Fruit fly (Drosophila melanogaster) whole organism, embryonic: ENCODE results near the gene Nup93-1.

ENCODE experiments used
- ATbp ChIP-seq: fragments of 200-800 bp; sonication (Bioruptor generic); optimal IDR thresholded peaks from 2 replicates; lab custom pipeline; 2017; ENCODE audit warnings: missing biosample characterization, mild to moderate bottlenecking, missing genetic modification characterization, missing genetic modification reagents
- Awh ChIP-seq: fragments of 200-800 bp; sonication (Bioruptor generic); IDR thresholded peaks from 2 replicates; pipeline ENCODE4, ENCODE4 v1.3.6; 2022; ENCODE audit warnings: missing biosample characterization, missing genetic modification characterization
- BEAF-32 ChIP-seq: fragments of 200-800 bp; sonication (Bioruptor generic); optimal IDR thresholded peaks from 3 replicates; lab custom pipeline; 2017; ENCODE audit warnings: missing biosample characterization, missing genetic modification characterization, mild to moderate bottlenecking, moderate library complexity, missing genetic modification reagents
- Bgb ChIP-seq: fragments of 200-800 bp; sonication (Bioruptor generic); IDR thresholded peaks from 2 replicates; pipeline ENCODE4 v1.3.6; 2022; ENCODE audit warnings: missing biosample characterization, missing genetic modification characterization; ENCODE audit not compliant: partially characterized antibody
- CG10274 ChIP-seq: fragments of 200-800 bp; sonication (Bioruptor generic); optimal IDR thresholded peaks from 3 replicates; lab custom pipeline; 2017; ENCODE audit warnings: missing biosample characterization, mild to moderate bottlenecking, missing genetic modification characterization
- CG10979 ChIP-seq: fragments of 200-800 bp; sonication (Bioruptor generic); optimal IDR thresholded peaks from 2 replicates; lab custom pipeline; 2018; ENCODE audit warnings: missing biosample characterization, mild to moderate bottlenecking, missing genetic modification characterization, moderate library complexity
- CG14860 ChIP-seq: fragments of 200-800 bp; sonication (Bioruptor generic); IDR thresholded peaks from 3 replicates; pipeline ENCODE4 v1.3.6; 2022; ENCODE audit warnings: missing biosample characterization, missing genetic modification characterization; ENCODE audit not compliant: partially characterized antibody
- CG15479 ChIP-seq: fragments of 200-800 bp; sonication (Bioruptor generic); optimal IDR thresholded peaks from 3 replicates; lab custom pipeline; 2019; ENCODE audit warnings: missing biosample characterization, mild to moderate bottlenecking, missing genetic modification characterization, moderate library complexity
- CG15601 ChIP-seq: fragments of 200-800 bp; sonication (Bioruptor generic); optimal IDR thresholded peaks from 3 replicates; lab custom pipeline; 2019; ENCODE audit warnings: missing biosample characterization, mild to moderate bottlenecking, missing genetic modification characterization, moderate library complexity
- CG17361 ChIP-seq: fragments of 200-800 bp; sonication (Bioruptor generic); IDR thresholded peaks from 3 replicates; pipeline ENCODE4 v1.3.6; 2022; ENCODE audit warnings: missing biosample characterization, missing genetic modification characterization
- CG18011 ChIP-seq: fragments of 200-800 bp; sonication (Bioruptor generic); optimal IDR thresholded peaks from 2 replicates; lab custom pipeline; 2017; ENCODE audit warnings: missing biosample characterization, missing genetic modification characterization, mild to moderate bottlenecking, moderate library complexity, missing genotype
- CG1832 ChIP-seq: fragments of 200-800 bp; sonication (Bioruptor generic); optimal IDR thresholded peaks from 2 replicates; lab custom pipeline; 2017; ENCODE audit warnings: missing biosample characterization, mild to moderate bottlenecking, missing genetic modification characterization, inconsistent platforms
- CG18764 ChIP-seq: fragments of 200-800 bp; sonication (Bioruptor generic); optimal IDR thresholded peaks from 3 replicates; lab custom pipeline; 2016; ENCODE audit warnings: missing biosample characterization, missing genetic modification characterization
- CG2202 ChIP-seq: fragments of 200-800 bp; sonication (Bioruptor generic); optimal IDR thresholded peaks from 2 replicates; lab custom pipeline; 2018; ENCODE audit warnings: missing biosample characterization, mild to moderate bottlenecking, missing genetic modification characterization
- CG30020 ChIP-seq: fragments of 200-800 bp; optimal IDR thresholded peaks from 2 replicates; lab custom pipeline; 2019; ENCODE audit warnings: missing biosample characterization, mild to moderate bottlenecking, missing genetic modification characterization, moderate library complexity
- CG5180 ChIP-seq: fragments of 200-800 bp; sonication (Bioruptor generic); optimal IDR thresholded peaks from 3 replicates; lab custom pipeline; 2017; ENCODE audit warnings: missing biosample characterization, missing genetic modification characterization, mild to moderate bottlenecking, moderate library complexity, missing genetic modification reagents
- CG5245 ChIP-seq: fragments of 200-800 bp; sonication (Bioruptor generic); optimal IDR thresholded peaks from 3 replicates; lab custom pipeline; 2016; ENCODE audit warnings: missing biosample characterization, missing genetic modification characterization
- CG6175 ChIP-seq: fragments of 200-800 bp; sonication (Bioruptor generic); IDR thresholded peaks from 3 replicates; pipeline ENCODE4 v1.3.6; 2022; ENCODE audit warnings: missing biosample characterization, missing genetic modification characterization
- CG8478 ChIP-seq: fragments of >200 bp; optimal IDR thresholded peaks from 2 replicates; lab custom pipeline; 2018
- D ChIP-seq, 2 experiments: fragments of 200-800 bp in 1 of 2; fragments of >200 bp in 1 of 2; sonication (Bioruptor generic) in 1 of 2; optimal IDR thresholded peaks; 2 replicates in 1 of 2; 3 replicates in 1 of 2; lab custom pipeline; 2017; ENCODE audit warnings: mild to moderate bottlenecking in 1 of 2, missing biosample characterization in 1 of 2, missing genetic modification characterization in 1 of 2, missing genetic modification reagents in 1 of 2
- Eip74EF ChIP-seq, 2 experiments: fragments of 200-800 bp in 1 of 2; fragments of >200 bp in 1 of 2; sonication (Bioruptor generic) in 1 of 2; optimal IDR thresholded peaks; 2 replicates each; lab custom pipeline; 2017 to 2019; ENCODE audit warnings: missing biosample characterization in 2 of 2, missing genetic modification characterization in 2 of 2, mild to moderate bottlenecking in 1 of 2, moderate library complexity in 1 of 2
- HLHmδ ChIP-seq: fragments of 200-800 bp; sonication (Bioruptor generic); optimal IDR thresholded peaks from 2 replicates; lab custom pipeline; 2018; ENCODE audit warnings: missing biosample characterization, mild to moderate bottlenecking, missing genetic modification characterization, moderate library complexity
- Mes4 ChIP-seq: fragments of 200-800 bp; sonication (Bioruptor generic); optimal IDR thresholded peaks from 2 replicates; lab custom pipeline; 2016; ENCODE audit warnings: missing biosample characterization, missing genetic modification characterization
- NC2β ChIP-seq: fragments of 200-800 bp; sonication (Bioruptor generic); optimal IDR thresholded peaks from 2 replicates; lab custom pipeline; 2016; ENCODE audit warnings: missing biosample characterization, missing genetic modification characterization
- Opbp ChIP-seq: fragments of 200-800 bp; sonication (Bioruptor generic); IDR thresholded peaks from 3 replicates; pipeline ENCODE4 v1.3.6; 2022; ENCODE audit warnings: missing biosample characterization, missing genetic modification characterization; ENCODE audit not compliant: partially characterized antibody
- Xrp1 ChIP-seq: fragments of 200-800 bp; sonication (Bioruptor generic); IDR thresholded peaks from 2 replicates; pipeline ENCODE4 v1.3.6; 2022; ENCODE audit warnings: missing biosample characterization, missing genetic modification characterization
- amos ChIP-seq: fragments of 200-800 bp; sonication (Bioruptor generic); IDR thresholded peaks from 2 replicates; pipeline ENCODE4 v1.3.6; 2022; ENCODE audit warnings: missing biosample characterization, missing genetic modification characterization; ENCODE audit not compliant: partially characterized antibody
- bsh ChIP-seq, 2 experiments: fragments of 200-800 bp; sonication (Bioruptor generic); optimal IDR thresholded peaks; 2 replicates each; lab custom pipeline; 2017 to 2018; ENCODE audit warnings: mild to moderate bottlenecking in 2 of 2, missing biosample characterization in 2 of 2, missing genetic modification characterization in 2 of 2, moderate library complexity in 1 of 2
- cg ChIP-seq: fragments of 200-800 bp; sonication (Bioruptor generic); optimal IDR thresholded peaks from 3 replicates; lab custom pipeline; 2019; ENCODE audit warnings: missing biosample characterization, mild to moderate bottlenecking, missing genetic modification characterization, moderate library complexity
- ci ChIP-seq: fragments of 200-800 bp; sonication (Bioruptor generic); IDR thresholded peaks from 3 replicates; pipeline ENCODE4 v1.3.6; 2022; ENCODE audit warnings: missing biosample characterization, missing genetic modification characterization
- dimm ChIP-seq: fragments of 200-800 bp; sonication (Bioruptor generic); IDR thresholded peaks from 2 replicates; pipeline ENCODE4 v1.3.6; 2022; ENCODE audit warnings: missing biosample characterization, missing genetic modification characterization
- fd64A ChIP-seq: fragments of 200-800 bp; sonication (Bioruptor generic); optimal IDR thresholded peaks from 3 replicates; lab custom pipeline; 2018; ENCODE audit warnings: missing biosample characterization, mild to moderate bottlenecking, missing genetic modification characterization
- grn ChIP-seq: fragments of 200-800 bp; sonication (Bioruptor generic); optimal IDR thresholded peaks from 3 replicates; lab custom pipeline; 2017; ENCODE audit warnings: missing biosample characterization, missing genetic modification characterization
- lab ChIP-seq: fragments of 200-800 bp; sonication (Bioruptor generic); optimal IDR thresholded peaks from 3 replicates; lab custom pipeline; 2017; ENCODE audit warnings: missing biosample characterization, missing genetic modification characterization, mild to moderate bottlenecking, moderate library complexity, missing genetic modification reagents
- lov ChIP-seq, 2 experiments: fragments of 200-800 bp in 1 of 2; fragments of >200 bp in 1 of 2; sonication (Bioruptor generic) in 1 of 2; IDR thresholded peaks in 1 of 2; optimal IDR thresholded peaks in 1 of 2; 2 replicates in 1 of 2; 3 replicates in 1 of 2; pipeline versions ENCODE4 v1.3.6 to Lab custom; 2017 to 2022; ENCODE audit warnings: missing biosample characterization in 1 of 2, missing genetic modification characterization in 1 of 2
- mirr ChIP-seq: fragments of 200-800 bp; sonication (Bioruptor generic); optimal IDR thresholded peaks from 3 replicates; lab custom pipeline; 2018; ENCODE audit warnings: missing biosample characterization, mild to moderate bottlenecking, missing genetic modification characterization
- onecut ChIP-seq: fragments of 200-800 bp; sonication (Bioruptor generic); IDR thresholded peaks from 2 replicates; pipeline ENCODE4 v1.3.6; 2022; ENCODE audit warnings: missing biosample characterization, missing genetic modification characterization
- pan ChIP-seq, 4 experiments: fragments of >200 bp in 3 of 4; fragments of 200-800 bp in 1 of 4; sonication (Bioruptor generic) in 1 of 4; optimal IDR thresholded peaks in 3 of 4; IDR thresholded peaks in 1 of 4; 2 replicates each; pipeline versions ENCODE4 v1.3.6 to Lab custom; 2017 to 2022; ENCODE audit warnings: missing biosample characterization in 2 of 4, missing genetic modification characterization in 2 of 4, mixed read lengths in 1 of 4
- pita ChIP-seq: fragments of 200-800 bp; sonication (Bioruptor generic); optimal IDR thresholded peaks from 2 replicates; lab custom pipeline; 2017; ENCODE audit warnings: missing biosample characterization, mild to moderate bottlenecking, missing genetic modification characterization
- repo ChIP-seq: fragments of 200-800 bp; sonication (Bioruptor generic); optimal IDR thresholded peaks from 2 replicates; lab custom pipeline; 2016; ENCODE audit warnings: missing biosample characterization, missing genetic modification characterization
- row ChIP-seq: fragments of 200-800 bp; sonication (Bioruptor generic); IDR thresholded peaks from 3 replicates; pipeline ENCODE4 v1.3.6; 2022; ENCODE audit warnings: missing biosample characterization, missing genetic modification characterization
- sisA ChIP-seq: fragments of 200-800 bp; sonication (Bioruptor generic); IDR thresholded peaks from 2 replicates; pipeline ENCODE4 v1.3.6; 2022; ENCODE audit warnings: missing biosample characterization, missing genetic modification characterization
- sqz ChIP-seq: fragments of 200-800 bp; sonication (Bioruptor generic); optimal IDR thresholded peaks from 3 replicates; lab custom pipeline; 2018; ENCODE audit warnings: missing biosample characterization, mild to moderate bottlenecking, missing genetic modification characterization
- sr ChIP-seq: fragments of 200-800 bp; sonication (Bioruptor generic); IDR thresholded peaks from 3 replicates; pipeline ENCODE4 v1.3.6; 2022; ENCODE audit warnings: missing biosample characterization, missing genetic modification characterization
- tll ChIP-seq, 2 experiments: fragments of 200-800 bp in 1 of 2; fragments of >200 bp in 1 of 2; sonication (Bioruptor generic) in 1 of 2; optimal IDR thresholded peaks; 2 replicates each; lab custom pipeline; 2017 to 2019; ENCODE audit warnings: missing biosample characterization in 2 of 2, missing genetic modification characterization in 2 of 2, mild to moderate bottlenecking in 1 of 2, moderate library complexity in 1 of 2
- vfl ChIP-seq: fragments of 200-800 bp; sonication (Bioruptor generic); optimal IDR thresholded peaks from 2 replicates; lab custom pipeline; 2016; ENCODE audit warnings: missing biosample characterization, missing genetic modification characterization
- vvl ChIP-seq: fragments of 200-800 bp; sonication (Bioruptor generic); IDR thresholded peaks from 2 replicates; pipeline ENCODE4 v1.3.6; 2022; ENCODE audit warnings: missing biosample characterization, missing genetic modification characterization

The Nup93-1 gene

dm6 chrX:13805554-13805953, 17.1 kb upstream of the Nup93-1 start (continued):
- TF ChIP-seq Bgb (0 out of 2 replicates have a peak, but pooled peaks have one; percentile 12), grn (GFP tag; lab: Kevin White, UChicago) (peak; percentile 28), CG30020 (tag; lab: Kevin White, UChicago) (no peak), CG6175 (GFP tag; lab: Robert Waterston, UW) (no peak), vfl (GFP tag; lab: Kevin White, UChicago) (no peak), D (optimal IDR thresholded peaks at IDR 0.05; lab: Kevin White, UChicago) (peak; percentile 32), D (GFP tag; optimal IDR thresholded peaks at IDR 0.05; lab: Kevin White, UChicago) (no peak), Mes4 (GFP tag; lab: Kevin White, UChicago) (peak; percentile 15), mirr (GFP tag; lab: Kevin White, UChicago) (no peak), tll (GFP tag; optimal IDR thresholded peaks at IDR 0.05; lab: Kevin White, UChicago) (peak in 1 of 2 experiments; percentile 47), repo (GFP tag; lab: Kevin White, UChicago) (no peak), CG17361 (no peak), pita (peak; percentile 3), CG15479 (peak; percentile 27), bsh (GFP tag; optimal IDR thresholded peaks at IDR 0.05; lab: Kevin White, UChicago) (peak in 1 of 2 experiments; percentile 32), Eip74EF (GFP tag; optimal IDR thresholded peaks at IDR 0.05; lab: Kevin White, UChicago) (no peak), CG10979 (tag; lab: Kevin White, UChicago) (peak; percentile 15), cg (GFP tag; lab: Kevin White, UChicago) (peak; percentile 82), CG5245 (GFP tag; lab: Kevin White, UChicago) (no peak), CG18764 (GFP tag; lab: Kevin White, UChicago) (no peak), CG10274 (GFP tag; lab: Kevin White, UChicago) (no peak), amos (no peak), Awh (0 out of 2 replicates have a peak, but pooled peaks have one; percentile 14), pan (optimal IDR thresholded peaks at IDR 0.05; lab: Kevin White, UChicago) (no peak), pan (GFP tag; optimal IDR thresholded peaks at IDR 0.05 in 1 of 2, IDR thresholded peaks at IDR 0.05 in 1 of 2) (no peak), CG8478 (peak; percentile 91), sr (GFP tag; lab: Robert Waterston, UW) (peak; percentile 48; the same call in 1 of the 3 replicates), CG15601 (tag; lab: Kevin White, UChicago) (peak; percentile 55), Xrp1 (GFP tag; lab: Robert Waterston, UW) (peak; percentile 47), row (GFP tag; lab: Robert Waterston, UW) (0 out of 3 replicates have a peak, but pooled peaks have one; percentile 8), ATbp (GFP tag; lab: Kevin White, UChicago) (peak; percentile 42), sqz (no peak), NC2β (GFP tag; lab: Kevin White, UChicago) (peak; percentile 0), fd64A (GFP tag; lab: Kevin White, UChicago) (peak; percentile 32), CG5180 (GFP tag; lab: Kevin White, UChicago) (peak; percentile 11), HLHmδ (GFP tag; lab: Kevin White, UChicago) (peak; percentile 25), lov (optimal IDR thresholded peaks at IDR 0.05; lab: Kevin White, UChicago) (no peak), lov (GFP tag; IDR thresholded peaks at IDR 0.05; lab: Robert Waterston, UW) (no peak), vvl (GFP tag; lab: Robert Waterston, UW) (peak; percentile 42), lab (GFP tag; lab: Kevin White, UChicago) (peak; percentile 5), CG14860 (GFP tag; lab: Robert Waterston, UW) (no peak), CG1832 (GFP tag; lab: Kevin White, UChicago) (peak; percentile 76), onecut (GFP tag; lab: Robert Waterston, UW) (0 out of 2 replicates have a peak, but pooled peaks have one; percentile 14), ci (0 out of 3 replicates have a peak, but pooled peaks have one; percentile 19), BEAF-32 (no peak), dimm (GFP tag; lab: Robert Waterston, UW) (no peak), Opbp (GFP tag; lab: Robert Waterston, UW) (no peak), sisA (GFP tag; lab: Robert Waterston, UW) (no peak), CG18011 (GFP tag; lab: Kevin White, UChicago) (no peak), CG2202 (tag; lab: Kevin White, UChicago) (peak; percentile 2)
